Worm (Caenorhabditis elegans): ENCODE data around the gene sri-66.

DNA sequence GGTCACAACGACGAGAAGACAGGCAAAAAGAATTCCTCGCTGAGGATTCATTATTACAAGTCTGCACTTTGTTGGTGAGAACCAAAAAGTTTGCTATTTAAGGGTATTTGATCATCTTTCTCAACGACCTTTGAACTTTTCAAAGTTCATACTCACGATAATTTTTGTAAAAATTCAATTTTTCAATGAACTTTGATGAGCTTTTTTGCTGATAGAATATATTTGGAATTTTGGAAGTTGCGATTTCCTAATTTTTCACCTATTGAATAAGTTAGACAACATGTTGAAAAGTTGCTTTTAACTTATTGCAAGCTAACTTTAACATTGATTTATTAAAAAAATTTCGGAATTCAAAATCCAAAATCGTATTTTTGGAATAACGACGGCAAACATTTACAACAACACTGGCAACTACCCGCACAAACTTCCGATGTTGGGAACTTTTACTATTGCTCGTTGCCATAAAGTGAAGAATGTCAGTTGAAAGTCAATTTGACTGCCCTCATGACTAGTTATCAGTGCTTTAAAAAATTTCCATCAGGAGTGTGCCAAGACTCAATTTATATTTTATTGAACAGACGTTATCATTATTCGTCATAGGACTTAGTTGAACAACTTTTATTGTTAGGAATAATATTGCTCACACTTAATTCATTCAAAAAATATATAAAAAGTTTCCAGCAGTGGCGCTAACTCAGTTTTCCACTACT is 37.3 kb upstream of the sri-66 start, which contains the start of the genes F49H6.8 and F49H6.5:
- TF ChIP-seq ztf-23 (GFP tag; IDR thresholded peaks at IDR 0.05), result no peak
- TF ChIP-seq ref-1 (GFP tag; conservative IDR thresholded peaks at IDR 0.05), result no peak
- no peak for TF ChIP-seq klf-2 (GFP tag; conservative IDR thresholded peaks at IDR 0.05)
- no peak for TF ChIP-seq cog-1 (tag; optimal IDR thresholded peaks at IDR 0.05)
- TF ChIP-seq flt-1 (GFP tag; IDR thresholded peaks at IDR 0.05), result no peak
- no peak for TF ChIP-seq tab-1 (GFP tag; IDR thresholded peaks at IDR 0.05)
- no peak for TF ChIP-seq ztf-29 (GFP tag; IDR thresholded peaks at IDR 0.05)
- no peak for TF ChIP-seq med-1 (GFP tag; optimal IDR thresholded peaks at IDR 0.05; ENCODE audit: insufficient read depth)

Data from whole organism, midembryonic.